Fruit fly (Drosophila melanogaster) whole organism, embryonic: ENCODE results near the gene CG7685.

ENCODE experiments used
- Awh ChIP-seq: fragments of 200-800 bp; sonication (Bioruptor generic); IDR thresholded peaks from 2 replicates; pipeline ENCODE4, ENCODE4 v1.3.6; 2022; ENCODE audit warnings: missing biosample characterization, missing genetic modification characterization
- BEAF-32 ChIP-seq: fragments of 200-800 bp; sonication (Bioruptor generic); optimal IDR thresholded peaks from 3 replicates; lab custom pipeline; 2017; ENCODE audit warnings: missing biosample characterization, missing genetic modification characterization, mild to moderate bottlenecking, moderate library complexity, missing genetic modification reagents
- Bteb2 ChIP-seq: fragments of 200-800 bp; sonication (Bioruptor generic); optimal IDR thresholded peaks from 2 replicates; lab custom pipeline; 2016; ENCODE audit warnings: missing biosample characterization, missing genetic modification characterization
- CG10147 ChIP-seq: fragments of 200-800 bp; sonication (Bioruptor generic); optimal IDR thresholded peaks from 2 replicates; lab custom pipeline; 2019; ENCODE audit warnings: missing biosample characterization, mild to moderate bottlenecking, missing genetic modification characterization, moderate library complexity
- CG10274 ChIP-seq: fragments of 200-800 bp; sonication (Bioruptor generic); optimal IDR thresholded peaks from 3 replicates; lab custom pipeline; 2017; ENCODE audit warnings: missing biosample characterization, mild to moderate bottlenecking, missing genetic modification characterization
- CG11456 ChIP-seq: fragments of 200-800 bp; sonication (Bioruptor generic); IDR thresholded peaks from 3 replicates; pipeline ENCODE4 v1.3.6; 2022; ENCODE audit warnings: missing biosample characterization, missing genetic modification characterization
- CG12299 ChIP-seq: fragments of 200-800 bp; sonication (Bioruptor generic); optimal IDR thresholded peaks from 2 replicates; lab custom pipeline; 2018; ENCODE audit warnings: missing biosample characterization, mild to moderate bottlenecking, missing genetic modification characterization
- CG13624 ChIP-seq: fragments of 200-800 bp; sonication (Bioruptor generic); optimal IDR thresholded peaks from 2 replicates; lab custom pipeline; 2016; ENCODE audit warnings: missing biosample characterization, missing genetic modification characterization
- CG14965 ChIP-seq: fragments of 200-800 bp; sonication (Bioruptor generic); optimal IDR thresholded peaks from 2 replicates; lab custom pipeline; 2016; ENCODE audit warnings: missing biosample characterization, missing genetic modification characterization, borderline replicate concordance
- CG15514 ChIP-seq: fragments of 200-800 bp; sonication (Bioruptor generic); optimal IDR thresholded peaks from 3 replicates; lab custom pipeline; 2017; ENCODE audit warnings: missing biosample characterization, missing genetic modification characterization, mild to moderate bottlenecking, moderate library complexity, missing genetic modification reagents
- CG17359 ChIP-seq: fragments of 200-800 bp; sonication (Bioruptor generic); optimal IDR thresholded peaks from 3 replicates; lab custom pipeline; 2018; ENCODE audit warnings: missing biosample characterization, mild to moderate bottlenecking, missing genetic modification characterization, moderate library complexity
- CG17385 ChIP-seq: fragments of 200-800 bp; sonication (Bioruptor generic); optimal IDR thresholded peaks from 3 replicates; lab custom pipeline; 2018; ENCODE audit warnings: missing biosample characterization, mild to moderate bottlenecking, missing genetic modification characterization
- CG17802 ChIP-seq: fragments of 200-800 bp; sonication (Bioruptor generic); optimal IDR thresholded peaks from 2 replicates; lab custom pipeline; 2018; ENCODE audit warnings: missing biosample characterization, mild to moderate bottlenecking, missing genetic modification characterization, moderate library complexity
- CG17829 ChIP-seq: fragments of 200-800 bp; optimal IDR thresholded peaks from 2 replicates; lab custom pipeline; 2019; ENCODE audit warnings: missing biosample characterization, mild to moderate bottlenecking, missing genetic modification characterization, moderate library complexity
- CG18476 ChIP-seq: fragments of 200-800 bp; sonication (Bioruptor generic); optimal IDR thresholded peaks from 2 replicates; lab custom pipeline; 2016; ENCODE audit warnings: missing biosample characterization, mild to moderate bottlenecking, missing genetic modification characterization
- CG18764 ChIP-seq: fragments of 200-800 bp; sonication (Bioruptor generic); optimal IDR thresholded peaks from 3 replicates; lab custom pipeline; 2016; ENCODE audit warnings: missing biosample characterization, missing genetic modification characterization
- CG30431 ChIP-seq: fragments of 200-800 bp; sonication (Bioruptor generic); optimal IDR thresholded peaks from 2 replicates; lab custom pipeline; 2017; ENCODE audit warnings: missing biosample characterization, missing genetic modification characterization
- CG32772 ChIP-seq: fragments of 200-800 bp; sonication (Bioruptor generic); IDR thresholded peaks from 2 replicates; pipeline ENCODE4 v1.3.6; 2022; ENCODE audit warnings: missing biosample characterization, missing genetic modification characterization
- CG3995 ChIP-seq: fragments of 200-800 bp; sonication (Bioruptor generic); optimal IDR thresholded peaks from 3 replicates; lab custom pipeline; 2016; ENCODE audit warnings: missing biosample characterization, missing genetic modification characterization
- CG6254 ChIP-seq: fragments of 200-800 bp; sonication (Bioruptor generic); optimal IDR thresholded peaks from 3 replicates; lab custom pipeline; 2017; ENCODE audit warnings: mild to moderate bottlenecking, missing biosample characterization, missing genetic modification reagents, missing genetic modification characterization
- CG7928 ChIP-seq: fragments of 200-800 bp; sonication (Bioruptor generic); optimal IDR thresholded peaks from 2 replicates; lab custom pipeline; 2017; ENCODE audit warnings: missing biosample characterization, mild to moderate bottlenecking, missing genetic modification characterization
- CG9817 ChIP-seq: fragments of 200-800 bp; sonication (Bioruptor generic); optimal IDR thresholded peaks from 2 replicates; lab custom pipeline; 2018; ENCODE audit warnings: missing biosample characterization, mild to moderate bottlenecking, missing genetic modification characterization, moderate library complexity
- Chrac-16 ChIP-seq: fragments of 200-800 bp; sonication (Bioruptor generic); optimal IDR thresholded peaks from 3 replicates; lab custom pipeline; 2016; ENCODE audit warnings: missing biosample characterization, missing genetic modification characterization
- Dfd ChIP-seq, 2 experiments: fragments of >200 bp; optimal IDR thresholded peaks; 2 replicates each; lab custom pipeline; 2017; ENCODE audit warnings: missing biosample characterization in 2 of 2, missing genetic modification characterization in 2 of 2
- Dref ChIP-seq: fragments of 200-800 bp; sonication (Bioruptor generic); IDR thresholded peaks from 2 replicates; pipeline ENCODE4 v1.3.6; 2022; ENCODE audit warnings: missing biosample characterization, missing genetic modification characterization
- ERR ChIP-seq: fragments of 200-800 bp; sonication (Bioruptor generic); optimal IDR thresholded peaks from 2 replicates; lab custom pipeline; 2016; ENCODE audit warnings: missing biosample characterization, missing genetic modification characterization
- Ets65A ChIP-seq: fragments of 200-800 bp; sonication (Bioruptor generic); peaks from one replicate; lab custom pipeline; 2016; ENCODE audit warnings: missing biosample characterization, missing genetic modification characterization
- HLH4C ChIP-seq: fragments of 200-800 bp; sonication (Bioruptor generic); IDR thresholded peaks from 3 replicates; pipeline ENCODE4 v1.3.6; 2022; ENCODE audit warnings: missing biosample characterization, missing genetic modification characterization; ENCODE audit not compliant: partially characterized antibody
- Hr51 ChIP-seq, 2 experiments: fragments of 200-800 bp; sonication (Bioruptor generic); optimal IDR thresholded peaks; 2 replicates in 1 of 2; 3 replicates in 1 of 2; lab custom pipeline; 2016 to 2018; ENCODE audit warnings: missing biosample characterization in 2 of 2, missing genetic modification characterization in 2 of 2, mild to moderate bottlenecking in 1 of 2, moderate library complexity in 1 of 2
- MBD-R2 ChIP-seq: fragments of 200-800 bp; sonication (Bioruptor generic); IDR thresholded peaks from 2 replicates; pipeline ENCODE4 v1.3.6; 2022; ENCODE audit warnings: missing biosample characterization, missing genetic modification characterization
- MTF-1 ChIP-seq: fragments of 200-800 bp; sonication (Bioruptor generic); optimal IDR thresholded peaks from 2 replicates; lab custom pipeline; 2018; ENCODE audit warnings: missing biosample characterization, mild to moderate bottlenecking, missing genetic modification characterization, borderline replicate concordance
- Myb ChIP-seq: fragments of 200-800 bp; sonication (Bioruptor generic); optimal IDR thresholded peaks from 2 replicates; lab custom pipeline; 2016; ENCODE audit warnings: missing biosample characterization, missing genetic modification characterization
- Poxn ChIP-seq: fragments of 200-800 bp; sonication (Bioruptor generic); IDR thresholded peaks from 2 replicates; pipeline ENCODE4 v1.3.6; 2022; ENCODE audit warnings: missing biosample characterization, missing genetic modification characterization
- Sin3A ChIP-seq: fragments of >200 bp; optimal IDR thresholded peaks from 2 replicates; lab custom pipeline; 2018
- al ChIP-seq: fragments of 200-800 bp; sonication (Bioruptor generic); IDR thresholded peaks from 2 replicates; pipeline ENCODE4 v1.3.6; 2022; ENCODE audit warnings: missing biosample characterization, missing genetic modification characterization
- bcd ChIP-seq: fragments of 200-800 bp; sonication (Bioruptor generic); optimal IDR thresholded peaks from 2 replicates; lab custom pipeline; 2017; ENCODE audit warnings: missing biosample characterization, mild to moderate bottlenecking, missing genetic modification characterization
- chif ChIP-seq, 2 experiments: fragments of 200-800 bp; sonication (Bioruptor generic); optimal IDR thresholded peaks; 3 replicates each; lab custom pipeline; 2016; ENCODE audit warnings: missing biosample characterization in 2 of 2, missing genetic modification characterization in 2 of 2
- da ChIP-seq: fragments of 200-800 bp; sonication (Bioruptor generic); optimal IDR thresholded peaks from 2 replicates; lab custom pipeline; 2016; ENCODE audit warnings: missing biosample characterization, missing genetic modification characterization
- dmrt99B ChIP-seq: fragments of 200-800 bp; sonication (Bioruptor generic); optimal IDR thresholded peaks from 2 replicates; lab custom pipeline; 2018; ENCODE audit warnings: missing biosample characterization, mild to moderate bottlenecking, missing genetic modification characterization, moderate library complexity
- emc ChIP-seq: fragments of 200-800 bp; sonication (Bioruptor generic); optimal IDR thresholded peaks from 2 replicates; lab custom pipeline; 2016; ENCODE audit warnings: missing biosample characterization, missing genetic modification characterization
- esg ChIP-seq: fragments of 200-800 bp; sonication (Bioruptor generic); conservative IDR thresholded peaks from 2 replicates; pipeline ENCODE4 v1.3.6; 2022; ENCODE audit warnings: missing biosample characterization, missing genetic modification characterization
- fru ChIP-seq: fragments of >200 bp; optimal IDR thresholded peaks from 2 replicates; lab custom pipeline; 2017
- gt ChIP-seq: fragments of 200-800 bp; sonication (Bioruptor generic); IDR thresholded peaks from 2 replicates; pipeline ENCODE4 v1.3.6; 2022; ENCODE audit warnings: missing biosample characterization, missing genetic modification characterization
- her ChIP-seq: fragments of 200-800 bp; sonication (Bioruptor generic); optimal IDR thresholded peaks from 2 replicates; lab custom pipeline; 2016; ENCODE audit warnings: missing biosample characterization, missing genetic modification characterization
- klu ChIP-seq: fragments of 200-800 bp; sonication (Bioruptor generic); IDR thresholded peaks from 2 replicates; pipeline ENCODE4 v1.3.6; 2022; ENCODE audit warnings: missing biosample characterization, missing genetic modification characterization
- kni ChIP-seq: fragments of 200-800 bp; sonication (Bioruptor generic); optimal IDR thresholded peaks from 3 replicates; lab custom pipeline; 2017; ENCODE audit warnings: mild to moderate bottlenecking, missing biosample characterization, missing genetic modification reagents, missing genetic modification characterization
- nmo ChIP-seq: fragments of 200-800 bp; sonication (Bioruptor generic); optimal IDR thresholded peaks from 2 replicates; lab custom pipeline; 2018; ENCODE audit warnings: missing biosample characterization, mild to moderate bottlenecking, missing genetic modification characterization, moderate library complexity
- odd ChIP-seq: fragments of 200-800 bp; sonication (Bioruptor generic); optimal IDR thresholded peaks from 2 replicates; lab custom pipeline; 2017; ENCODE audit warnings: missing biosample characterization, mild to moderate bottlenecking, missing genetic modification characterization
- ranshi ChIP-seq: fragments of 200-800 bp; sonication (Bioruptor generic); IDR thresholded peaks from 2 replicates; pipeline ENCODE4 v1.3.6; 2022; ENCODE audit warnings: missing biosample characterization, missing genetic modification characterization

Gene CG7685

DNA sequence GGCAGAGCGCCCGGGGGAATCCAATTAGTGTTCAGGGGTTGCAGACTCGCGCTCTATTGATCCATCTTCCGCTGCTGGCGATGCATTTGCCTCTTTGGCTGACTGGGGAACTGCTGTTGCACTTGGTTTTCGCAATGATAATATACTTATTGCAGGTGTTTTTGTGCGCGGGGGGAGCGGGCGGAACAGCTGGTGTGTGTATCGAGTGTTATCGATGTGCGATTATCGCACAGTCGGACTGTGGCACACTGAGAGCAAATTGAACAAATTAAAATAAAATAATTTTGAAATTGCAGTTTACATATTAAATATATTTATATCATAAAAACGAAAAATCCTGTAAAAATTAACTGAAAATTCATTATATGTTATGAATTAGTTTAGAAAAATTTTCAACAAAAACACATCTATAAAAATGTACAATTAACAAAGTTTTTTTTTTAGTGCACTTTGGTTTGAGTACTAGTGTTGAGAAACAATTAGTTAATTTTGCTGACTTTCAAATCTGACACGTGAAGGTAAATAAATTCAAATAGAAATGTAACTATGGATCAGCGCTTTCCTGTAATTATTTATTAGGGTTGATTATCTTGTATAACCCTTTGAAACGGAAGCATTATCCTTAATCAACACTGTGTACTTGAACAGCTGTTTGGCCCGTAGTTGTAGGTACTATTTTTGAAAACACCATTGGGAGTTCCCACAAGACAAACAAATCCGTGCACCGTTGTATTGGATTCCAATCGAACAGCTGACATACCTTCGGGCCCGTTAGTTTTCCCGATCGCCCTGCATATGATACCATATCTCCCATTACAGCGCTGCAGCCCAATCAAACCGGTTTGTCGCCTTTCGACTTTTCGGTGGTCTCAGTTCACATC is 2.0 kb upstream of the CG7685 start, which contains the start of the genes Wdr37 and koko (continued):
- TF ChIP-seq her (GFP tag; lab: Kevin White, UChicago) (peak; percentile 44), CG10274 (peak; percentile 62), odd (GFP tag; lab: Kevin White, UChicago) (peak; percentile 88), CG17385 (GFP tag; lab: Kevin White, UChicago) (peak; percentile 94), MTF-1 (GFP tag; lab: Kevin White, UChicago) (peak; percentile 69), Myb (peak; percentile 51), Bteb2 (peak; percentile 70), CG17829 (peak; percentile 98), CG17359 (peak; percentile 97), Dfd (GFP tag; optimal IDR thresholded peaks at IDR 0.05; lab: Kevin White, UChicago) (no peak), nmo (GFP tag; lab: Kevin White, UChicago) (peak; percentile 99), emc (GFP tag; lab: Kevin White, UChicago) (peak; percentile 36), kni (GFP tag; lab: Kevin White, UChicago) (peak; percentile 27), ranshi (GFP tag; lab: Robert Waterston, UW) (peak; percentile 98), CG3995 (GFP tag; lab: Kevin White, UChicago) (peak; percentile 52), CG7928 (peak; percentile 65), CG13624 (GFP tag; lab: Kevin White, UChicago) (peak; percentile 79), klu (GFP tag; lab: Robert Waterston, UW) (peak; percentile 99), Poxn (GFP tag; lab: Robert Waterston, UW) (peak; percentile 94), Hr51 (GFP tag; optimal IDR thresholded peaks at IDR 0.05; lab: Kevin White, UChicago) (peak; percentile 80 to 98), CG10147 (peak; percentile 94), chif (GFP tag; optimal IDR thresholded peaks at IDR 0.05; lab: Kevin White, UChicago) (peak; percentile 35 to 85), BEAF-32 (GFP tag; lab: Kevin White, UChicago) (peak; percentile 70), bcd (GFP tag; lab: Kevin White, UChicago) (peak; percentile 96), fru (lab: Kevin White, UChicago) (no peak), MBD-R2 (GFP tag; lab: Robert Waterston, UW) (peak; percentile 98), CG6254 (GFP tag; lab: Kevin White, UChicago) (peak; percentile 96), CG17802 (tag; lab: Kevin White, UChicago) (peak; percentile 83), da (GFP tag; lab: Kevin White, UChicago) (no peak), ERR (GFP tag; lab: Kevin White, UChicago) (peak; percentile 28), al (peak; percentile 98), dmrt99B (peak; percentile 98), esg (GFP tag; lab: Robert Waterston, UW) (peak; percentile 97), CG11456 (GFP tag; lab: Robert Waterston, UW) (peak; percentile 96), CG14965 (GFP tag; lab: Kevin White, UChicago) (peak; percentile 40), Awh (GFP tag; lab: Robert Waterston, UW) (peak; percentile 98), CG18476 (GFP tag; lab: Kevin White, UChicago) (peak; percentile 93), Dref (GFP tag; lab: Robert Waterston, UW) (peak; percentile 87), CG12299 (tag; lab: Kevin White, UChicago) (peak; percentile 94), Ets65A (GFP tag; lab: Kevin White, UChicago) (peak; percentile 95), CG30431 (GFP tag; lab: Kevin White, UChicago) (peak; percentile 79), Chrac-16 (GFP tag; lab: Kevin White, UChicago) (peak; percentile 97), CG15514 (GFP tag; lab: Kevin White, UChicago) (peak; percentile 88), CG9817 (tag; lab: Kevin White, UChicago) (peak; percentile 96), HLH4C (peak; percentile 64; the same call in 2 of the 3 replicates), Sin3A (lab: Kevin White, UChicago) (peak; percentile 1), CG32772 (GFP tag; lab: Robert Waterston, UW) (peak; percentile 99), CG18764 (GFP tag; lab: Kevin White, UChicago) (peak; percentile 94), gt (GFP tag; lab: Robert Waterston, UW) (peak; percentile 93)
